Fruit fly (Drosophila melanogaster) whole organism, embryonic: ENCODE data around the gene lilli.

ENCODE experiments used
- Ada2b ChIP-seq: fragments of 200-800 bp; sonication (Bioruptor generic); IDR thresholded peaks from 2 replicates; pipeline ENCODE4 v1.3.6; 2022; ENCODE audit warnings: missing biosample characterization, missing genetic modification characterization
- Atf3 ChIP-seq: fragments of 200-800 bp; sonication (Bioruptor generic); optimal IDR thresholded peaks from 3 replicates; lab custom pipeline; 2016; ENCODE audit warnings: missing biosample characterization, missing genetic modification characterization
- Bgb ChIP-seq: fragments of 200-800 bp; sonication (Bioruptor generic); IDR thresholded peaks from 2 replicates; pipeline ENCODE4 v1.3.6; 2022; ENCODE audit warnings: missing biosample characterization, missing genetic modification characterization; ENCODE audit not compliant: partially characterized antibody
- CG10654 ChIP-seq: fragments of 200-800 bp; sonication (Bioruptor generic); optimal IDR thresholded peaks from 2 replicates; lab custom pipeline; 2016; ENCODE audit warnings: missing biosample characterization, missing genetic modification characterization
- CG12155 ChIP-seq: fragments of 200-800 bp; sonication (Bioruptor generic); optimal IDR thresholded peaks from 3 replicates; lab custom pipeline; 2016; ENCODE audit warnings: missing biosample characterization, missing genetic modification characterization
- CG12219 ChIP-seq: fragments of 200-800 bp; sonication (Bioruptor generic); optimal IDR thresholded peaks from 3 replicates; lab custom pipeline; 2018; ENCODE audit warnings: missing biosample characterization, mild to moderate bottlenecking, missing genetic modification characterization
- CG13287 ChIP-seq: fragments of 200-800 bp; sonication (Bioruptor generic); IDR thresholded peaks from 2 replicates; pipeline ENCODE4 v1.3.6; 2022; ENCODE audit warnings: missing biosample characterization, missing genetic modification characterization; ENCODE audit not compliant: partially characterized antibody
- CG15011 ChIP-seq: fragments of 200-800 bp; sonication (Bioruptor generic); optimal IDR thresholded peaks from 3 replicates; lab custom pipeline; 2018; ENCODE audit warnings: missing biosample characterization, mild to moderate bottlenecking, missing genetic modification characterization
- CG15514 ChIP-seq: fragments of 200-800 bp; sonication (Bioruptor generic); optimal IDR thresholded peaks from 3 replicates; lab custom pipeline; 2017; ENCODE audit warnings: missing biosample characterization, missing genetic modification characterization, mild to moderate bottlenecking, moderate library complexity, missing genetic modification reagents
- CG17612 ChIP-seq: fragments of 200-800 bp; sonication (Bioruptor generic); IDR thresholded peaks from 2 replicates; pipeline ENCODE4 v1.3.6; 2022; ENCODE audit warnings: missing biosample characterization, missing genetic modification characterization
- CG31365 ChIP-seq: fragments of 200-800 bp; sonication (Bioruptor generic); optimal IDR thresholded peaks from 2 replicates; lab custom pipeline; 2018; ENCODE audit warnings: missing biosample characterization, mild to moderate bottlenecking, missing genetic modification characterization
- CG3407 ChIP-seq: fragments of 200-800 bp; sonication (Bioruptor generic); optimal IDR thresholded peaks from 2 replicates; lab custom pipeline; 2018; ENCODE audit warnings: missing biosample characterization, mild to moderate bottlenecking, missing genetic modification characterization
- CG34376 ChIP-seq: fragments of 200-800 bp; sonication (Bioruptor generic); optimal IDR thresholded peaks from 2 replicates; lab custom pipeline; 2018; ENCODE audit warnings: missing biosample characterization, mild to moderate bottlenecking, missing genetic modification characterization
- CG4282 ChIP-seq: fragments of 200-800 bp; sonication (Bioruptor generic); optimal IDR thresholded peaks from 2 replicates; lab custom pipeline; 2016; ENCODE audit warnings: missing biosample characterization, missing genetic modification characterization
- CG4424 ChIP-seq: fragments of 200-800 bp; sonication (Bioruptor generic); optimal IDR thresholded peaks from 3 replicates; lab custom pipeline; 2016; ENCODE audit warnings: missing biosample characterization, missing genetic modification characterization
- CG6272 ChIP-seq: fragments of 200-800 bp; sonication (Bioruptor generic); IDR thresholded peaks from 2 replicates; pipeline ENCODE4 v1.3.6; 2022; ENCODE audit warnings: missing biosample characterization, missing genetic modification characterization
- CG7271 ChIP-seq: fragments of 200-800 bp; sonication (Bioruptor generic); optimal IDR thresholded peaks from 2 replicates; lab custom pipeline; 2018; ENCODE audit warnings: missing biosample characterization, mild to moderate bottlenecking, missing genetic modification characterization, moderate library complexity
- CG9437 ChIP-seq: fragments of 200-800 bp; sonication (Bioruptor generic); optimal IDR thresholded peaks from 2 replicates; lab custom pipeline; 2018; ENCODE audit warnings: missing biosample characterization, mild to moderate bottlenecking, missing genetic modification characterization
- CG9817 ChIP-seq: fragments of 200-800 bp; sonication (Bioruptor generic); optimal IDR thresholded peaks from 2 replicates; lab custom pipeline; 2018; ENCODE audit warnings: missing biosample characterization, mild to moderate bottlenecking, missing genetic modification characterization, moderate library complexity
- D19B ChIP-seq: fragments of 200-800 bp; sonication (Bioruptor generic); optimal IDR thresholded peaks from 2 replicates; lab custom pipeline; 2017; ENCODE audit warnings: missing biosample characterization, mild to moderate bottlenecking, missing genetic modification characterization
- Dfd ChIP-seq, 2 experiments: fragments of >200 bp; optimal IDR thresholded peaks; 2 replicates each; lab custom pipeline; 2017; ENCODE audit warnings: missing biosample characterization in 2 of 2, missing genetic modification characterization in 2 of 2
- Dip2 ChIP-seq: fragments of 200-800 bp; sonication (Bioruptor generic); IDR thresholded peaks from 2 replicates; pipeline ENCODE4 v1.3.6; 2022; ENCODE audit warnings: missing biosample characterization, missing genetic modification characterization
- Dip3 ChIP-seq: fragments of 200-800 bp; sonication (Bioruptor generic); optimal IDR thresholded peaks from 3 replicates; lab custom pipeline; 2016; ENCODE audit warnings: missing biosample characterization, missing genetic modification characterization
- Fer1 ChIP-seq: fragments of 200-800 bp; sonication (Bioruptor generic); optimal IDR thresholded peaks from 2 replicates; lab custom pipeline; 2017; ENCODE audit warnings: missing biosample characterization, mild to moderate bottlenecking, missing genetic modification characterization
- Hand ChIP-seq: fragments of 200-800 bp; sonication (Bioruptor generic); optimal IDR thresholded peaks from 2 replicates; lab custom pipeline; 2017; ENCODE audit warnings: mild to moderate bottlenecking, missing biosample characterization, missing genetic modification reagents, missing genetic modification characterization
- Hr51 ChIP-seq, 2 experiments: fragments of 200-800 bp; sonication (Bioruptor generic); optimal IDR thresholded peaks; 2 replicates in 1 of 2; 3 replicates in 1 of 2; lab custom pipeline; 2016 to 2018; ENCODE audit warnings: missing biosample characterization in 2 of 2, missing genetic modification characterization in 2 of 2, mild to moderate bottlenecking in 1 of 2, moderate library complexity in 1 of 2
- Mad ChIP-seq: fragments of 200-800 bp; sonication (Bioruptor generic); optimal IDR thresholded peaks from 2 replicates; lab custom pipeline; 2016; ENCODE audit warnings: missing biosample characterization, missing genetic modification characterization
- Meics ChIP-seq: fragments of 200-800 bp; sonication (Bioruptor generic); optimal IDR thresholded peaks from 2 replicates; lab custom pipeline; 2017; ENCODE audit warnings: missing biosample characterization, mild to moderate bottlenecking, missing genetic modification characterization
- Optix ChIP-seq: fragments of 200-800 bp; sonication (Bioruptor generic); IDR thresholded peaks from 3 replicates; pipeline ENCODE4 v1.3.6; 2022; ENCODE audit warnings: missing biosample characterization, missing genetic modification characterization
- Ravus ChIP-seq: fragments of 200-800 bp; sonication (Bioruptor generic); IDR thresholded peaks from 2 replicates; pipeline ENCODE4 v1.3.6; 2022; ENCODE audit warnings: missing biosample characterization, missing genetic modification characterization
- Taf1 ChIP-seq: fragments of 200-800 bp; sonication (Bioruptor generic); IDR thresholded peaks from 2 replicates; pipeline ENCODE4 v1.3.6; 2022; ENCODE audit warnings: missing biosample characterization, missing genetic modification characterization
- Usf ChIP-seq: fragments of 200-800 bp; sonication (Bioruptor generic); optimal IDR thresholded peaks from 2 replicates; lab custom pipeline; 2017; ENCODE audit warnings: missing genotype, missing biosample characterization, missing genetic modification characterization
- abd-A ChIP-seq: fragments of 200-800 bp; sonication (Bioruptor generic); optimal IDR thresholded peaks from 3 replicates; lab custom pipeline; 2019; ENCODE audit warnings: missing biosample characterization, mild to moderate bottlenecking, missing genetic modification characterization, moderate library complexity
- amos ChIP-seq: fragments of 200-800 bp; sonication (Bioruptor generic); IDR thresholded peaks from 2 replicates; pipeline ENCODE4 v1.3.6; 2022; ENCODE audit warnings: missing biosample characterization, missing genetic modification characterization; ENCODE audit not compliant: partially characterized antibody
- ase ChIP-seq: fragments of 200-800 bp; sonication (Bioruptor generic); IDR thresholded peaks from 3 replicates; pipeline ENCODE4 v1.3.6; 2022; ENCODE audit warnings: missing biosample characterization, missing genetic modification characterization
- crol ChIP-seq: fragments of 200-800 bp; sonication (Bioruptor generic); IDR thresholded peaks from 2 replicates; pipeline ENCODE4 v1.3.6; 2022; ENCODE audit warnings: missing biosample characterization, missing genetic modification characterization
- da ChIP-seq: fragments of 200-800 bp; sonication (Bioruptor generic); optimal IDR thresholded peaks from 2 replicates; lab custom pipeline; 2016; ENCODE audit warnings: missing biosample characterization, missing genetic modification characterization
- dmrt11E ChIP-seq: fragments of 200-800 bp; sonication (Bioruptor generic); optimal IDR thresholded peaks from 3 replicates; lab custom pipeline; 2018; ENCODE audit warnings: missing biosample characterization, mild to moderate bottlenecking, missing genetic modification characterization, moderate library complexity
- eve ChIP-seq, 2 experiments: fragments of >200 bp; optimal IDR thresholded peaks; 2 replicates each; lab custom pipeline; 2017; ENCODE audit warnings: missing biosample characterization in 2 of 2, missing genetic modification characterization in 2 of 2
- fd3F ChIP-seq: fragments of 200-800 bp; sonication (Bioruptor generic); optimal IDR thresholded peaks from 2 replicates; lab custom pipeline; 2018; ENCODE audit warnings: missing biosample characterization, mild to moderate bottlenecking, missing genetic modification characterization, moderate library complexity
- ftz-f1 ChIP-seq: fragments of 200-800 bp; sonication (Bioruptor generic); optimal IDR thresholded peaks from 2 replicates; lab custom pipeline; 2016; ENCODE audit warnings: missing biosample characterization, missing genetic modification characterization
- grau ChIP-seq: fragments of 200-800 bp; optimal IDR thresholded peaks from 3 replicates; lab custom pipeline; 2019; ENCODE audit warnings: missing biosample characterization, mild to moderate bottlenecking, missing genetic modification characterization, moderate library complexity
- ind ChIP-seq: fragments of 200-800 bp; sonication (Bioruptor generic); optimal IDR thresholded peaks from 3 replicates; lab custom pipeline; 2016; ENCODE audit warnings: missing biosample characterization, missing genetic modification characterization
- kah ChIP-seq: fragments of 200-800 bp; sonication (Bioruptor generic); optimal IDR thresholded peaks from 2 replicates; lab custom pipeline; 2018; ENCODE audit warnings: missing biosample characterization, mild to moderate bottlenecking, missing genetic modification characterization
- phol ChIP-seq: fragments of 200-800 bp; sonication (Bioruptor generic); optimal IDR thresholded peaks from 3 replicates; lab custom pipeline; 2018; ENCODE audit warnings: missing biosample characterization, mild to moderate bottlenecking, missing genetic modification characterization, moderate library complexity
- psq ChIP-seq: fragments of 200-800 bp; sonication (Bioruptor generic); optimal IDR thresholded peaks from 2 replicates; lab custom pipeline; 2017; ENCODE audit warnings: missing biosample characterization, missing genetic modification characterization
- schlank ChIP-seq: fragments of 200-800 bp; sonication (Bioruptor generic); optimal IDR thresholded peaks from 2 replicates; lab custom pipeline; 2018; ENCODE audit warnings: missing biosample characterization, mild to moderate bottlenecking, missing genetic modification characterization
- sima ChIP-seq: fragments of 200-800 bp; sonication (Bioruptor generic); optimal IDR thresholded peaks from 2 replicates; lab custom pipeline; 2016; ENCODE audit warnings: missing biosample characterization, missing genetic modification characterization
- sisA ChIP-seq: fragments of 200-800 bp; sonication (Bioruptor generic); IDR thresholded peaks from 2 replicates; pipeline ENCODE4 v1.3.6; 2022; ENCODE audit warnings: missing biosample characterization, missing genetic modification characterization
- so ChIP-seq: fragments of 200-800 bp; sonication (Bioruptor generic); IDR thresholded peaks from 3 replicates; pipeline ENCODE4 v1.3.6; 2022; ENCODE audit warnings: missing biosample characterization, missing genetic modification characterization
- ttk ChIP-seq: fragments of 200-800 bp; sonication (Bioruptor generic); IDR thresholded peaks from 2 replicates; pipeline ENCODE4 v2.1.2; 2022; ENCODE audit warnings: missing biosample characterization, missing genetic modification characterization

lilli gene

DNA sequence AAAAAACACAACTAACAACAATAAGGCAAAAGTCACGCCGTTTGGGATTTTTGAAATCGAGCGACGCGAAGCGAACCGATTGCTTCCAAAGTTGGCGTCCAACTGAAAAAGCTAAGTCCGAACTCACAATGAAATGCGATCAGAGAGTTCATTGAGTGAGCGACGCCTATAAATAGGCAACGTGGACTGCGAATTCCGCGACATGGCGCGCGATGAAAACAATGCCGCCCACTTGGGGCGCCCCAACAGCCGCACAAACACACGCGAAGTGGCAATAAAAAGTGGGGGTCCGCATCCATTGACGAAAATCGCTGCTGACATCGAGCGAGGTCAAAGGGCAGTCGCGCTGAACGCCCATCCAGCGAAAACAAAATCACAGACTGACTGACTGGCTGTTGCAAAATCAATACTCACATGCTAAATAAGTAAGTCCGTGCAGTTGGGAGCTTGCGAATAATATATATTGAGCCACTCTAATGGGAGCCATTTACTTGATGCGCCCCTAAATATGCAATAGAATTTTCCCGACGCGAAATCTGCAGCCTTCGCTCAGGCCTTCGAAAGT, 30.4 kb upstream of the lilli start (continued):
- TF ChIP-seq CG13287 (GFP tag; lab: Robert Waterston, UW) = peak; percentile 5; the same call in 1 of the 2 replicates
- no peak for TF ChIP-seq abd-A (tag; lab: Kevin White, UChicago)
- TF ChIP-seq ind (GFP tag; lab: Kevin White, UChicago) = no peak
- TF ChIP-seq Fer1 (GFP tag; lab: Kevin White, UChicago) = no peak
- TF ChIP-seq CG31365 (tag; lab: Kevin White, UChicago) = no peak
- TF ChIP-seq Hr51 (GFP tag; optimal IDR thresholded peaks at IDR 0.05; lab: Kevin White, UChicago) = no peak
- no peak for TF ChIP-seq CG9817 (tag; lab: Kevin White, UChicago)
- no peak for TF ChIP-seq ase (GFP tag; lab: Robert Waterston, UW)
- TF ChIP-seq ttk (GFP tag; lab: Robert Waterston, UW) = no peak
- no peak for TF ChIP-seq Atf3 (GFP tag; lab: Kevin White, UChicago)
- peak; percentile 5 for TF ChIP-seq D19B
- TF ChIP-seq schlank (tag; lab: Kevin White, UChicago) = no peak
- no peak for TF ChIP-seq eve (GFP tag; optimal IDR thresholded peaks at IDR 0.05; lab: Kevin White, UChicago)
- no peak for TF ChIP-seq psq (GFP tag; lab: Kevin White, UChicago)
- no peak for TF ChIP-seq Dip3 (GFP tag; lab: Kevin White, UChicago)
- TF ChIP-seq Ravus (GFP tag; lab: Robert Waterston, UW) = no peak
- no peak for TF ChIP-seq Mad (GFP tag; lab: Kevin White, UChicago)
- no peak for TF ChIP-seq kah (GFP tag; lab: Kevin White, UChicago)
- TF ChIP-seq crol (GFP tag; lab: Robert Waterston, UW) = no peak
- no peak for TF ChIP-seq Meics
- no peak for TF ChIP-seq Dip2
- TF ChIP-seq CG6272 (GFP tag; lab: Robert Waterston, UW) = no peak
- peak; percentile 71 for TF ChIP-seq ftz-f1 (GFP tag; lab: Kevin White, UChicago)
- TF ChIP-seq phol (tag; lab: Kevin White, UChicago) = no peak
- TF ChIP-seq CG9437 = no peak
- peak; percentile 2 for TF ChIP-seq amos (GFP tag; lab: Robert Waterston, UW)
- no peak for TF ChIP-seq CG10654 (GFP tag; lab: Kevin White, UChicago)
- no peak for TF ChIP-seq CG12155 (GFP tag; lab: Kevin White, UChicago)
- no peak for TF ChIP-seq sisA (GFP tag; lab: Robert Waterston, UW)
- TF ChIP-seq CG4424 = no peak
- TF ChIP-seq CG4282 = no peak
- TF ChIP-seq CG12219 (GFP tag; lab: Kevin White, UChicago) = no peak
- peak; percentile 81 for TF ChIP-seq CG15514 (GFP tag; lab: Kevin White, UChicago)
- no peak for TF ChIP-seq CG7271
- no peak for TF ChIP-seq CG17612
- TF ChIP-seq Bgb = peak; percentile 41; the same call in 1 of the 2 replicates
- TF ChIP-seq Hand (GFP tag; lab: Kevin White, UChicago) = no peak
- no peak for TF ChIP-seq grau (tag; lab: Kevin White, UChicago)
- no peak for TF ChIP-seq da
- no peak for TF ChIP-seq fd3F
- TF ChIP-seq dmrt11E = no peak
- TF ChIP-seq CG34376 (GFP tag; lab: Kevin White, UChicago) = no peak
- no peak for TF ChIP-seq Dfd (GFP tag; optimal IDR thresholded peaks at IDR 0.05; lab: Kevin White, UChicago)
- TF ChIP-seq CG3407 = no peak
- TF ChIP-seq Ada2b (GFP tag; lab: Robert Waterston, UW) = no peak
- 0 out of 3 replicates have a peak, but pooled peaks have one; percentile 48 for TF ChIP-seq so (GFP tag; lab: Robert Waterston, UW)
- TF ChIP-seq Taf1 = no peak
- TF ChIP-seq Usf (GFP tag; lab: Kevin White, UChicago) = no peak
- TF ChIP-seq Optix (GFP tag; lab: Robert Waterston, UW) = no peak
- TF ChIP-seq CG15011 (GFP tag; lab: Kevin White, UChicago) = no peak
- no peak for TF ChIP-seq sima (GFP tag; lab: Kevin White, UChicago)
